Worm (Caenorhabditis elegans): ENCODE measurements around the gene sqt-3.

ce11 chrV:12369437-12369836 is 16.9 kb downstream of the sqt-3 start, which contains the start of gene gcy-13:
- TF ChIP-seq saeg-2 (GFP tag; IDR thresholded peaks at IDR 0.05): no peak
- no peak for TF ChIP-seq lsy-2 (tag; optimal IDR thresholded peaks at IDR 0.05)
- no peak for TF ChIP-seq ztf-11 (tag; optimal IDR thresholded peaks at IDR 0.05)
- no peak for TF ChIP-seq daf-12 (tag; optimal IDR thresholded peaks at IDR 0.05)
- TF ChIP-seq lin-15B (tag; optimal IDR thresholded peaks at IDR 0.05): no peak
- no peak for TF ChIP-seq ama-1 (optimal IDR thresholded peaks at IDR 0.05)
